Fruit fly (Drosophila melanogaster) whole organism, embryonic: ENCODE measurements around the gene CG14840.

Experiments used
- Aef1 ChIP-seq: fragments of 200-800 bp; sonication (Bioruptor generic); IDR thresholded peaks from 3 replicates; pipeline ENCODE4 v1.3.6; 2022; ENCODE audit warnings: missing biosample characterization, missing genetic modification characterization
- Atf3 ChIP-seq: fragments of 200-800 bp; sonication (Bioruptor generic); optimal IDR thresholded peaks from 3 replicates; lab custom pipeline; 2016; ENCODE audit warnings: missing biosample characterization, missing genetic modification characterization
- Awh ChIP-seq: fragments of 200-800 bp; sonication (Bioruptor generic); IDR thresholded peaks from 2 replicates; pipeline ENCODE4, ENCODE4 v1.3.6; 2022; ENCODE audit warnings: missing biosample characterization, missing genetic modification characterization
- B-H2 ChIP-seq: fragments of 200-800 bp; sonication (Bioruptor generic); optimal IDR thresholded peaks from 2 replicates; lab custom pipeline; 2018; ENCODE audit warnings: missing biosample characterization, mild to moderate bottlenecking, missing genetic modification characterization
- Bdp1 ChIP-seq: fragments of 200-800 bp; sonication (Bioruptor generic); optimal IDR thresholded peaks from 3 replicates; lab custom pipeline; 2016; ENCODE audit warnings: missing biosample characterization, missing genetic modification characterization
- CG11560 ChIP-seq: fragments of 200-800 bp; sonication (Bioruptor generic); IDR thresholded peaks from 3 replicates; pipeline ENCODE4 v1.3.6; 2022; ENCODE audit warnings: missing biosample characterization, missing genetic modification characterization
- CG11695 ChIP-seq: fragments of 200-800 bp; sonication (Bioruptor generic); IDR thresholded peaks from 3 replicates; pipeline ENCODE4 v1.3.6; 2022; ENCODE audit warnings: missing biosample characterization, missing genetic modification characterization
- CG11696 ChIP-seq: fragments of 200-800 bp; sonication (Bioruptor generic); IDR thresholded peaks from 2 replicates; pipeline ENCODE4 v1.3.6; 2022; ENCODE audit warnings: missing biosample characterization, missing genetic modification characterization
- CG12071 ChIP-seq: fragments of 200-800 bp; sonication (Bioruptor generic); optimal IDR thresholded peaks from 3 replicates; lab custom pipeline; 2018; ENCODE audit warnings: missing biosample characterization, mild to moderate bottlenecking, missing genetic modification characterization
- CG12155 ChIP-seq: fragments of 200-800 bp; sonication (Bioruptor generic); optimal IDR thresholded peaks from 3 replicates; lab custom pipeline; 2016; ENCODE audit warnings: missing biosample characterization, missing genetic modification characterization
- CG12659 ChIP-seq: fragments of 200-800 bp; sonication (Bioruptor generic); optimal IDR thresholded peaks from 3 replicates; lab custom pipeline; 2017; ENCODE audit warnings: mild to moderate bottlenecking, missing biosample characterization, missing genetic modification reagents, missing genetic modification characterization
- CG13894 ChIP-seq: fragments of 200-800 bp; sonication (Bioruptor generic); optimal IDR thresholded peaks from 3 replicates; lab custom pipeline; 2018; ENCODE audit warnings: missing biosample characterization, mild to moderate bottlenecking, missing genetic modification characterization, moderate library complexity
- CG14014 ChIP-seq: fragments of 200-800 bp; sonication (Bioruptor generic); IDR thresholded peaks from 2 replicates; pipeline ENCODE4 v1.3.6; 2022; ENCODE audit warnings: missing biosample characterization, missing genetic modification characterization
- CG15479 ChIP-seq: fragments of 200-800 bp; sonication (Bioruptor generic); optimal IDR thresholded peaks from 3 replicates; lab custom pipeline; 2019; ENCODE audit warnings: missing biosample characterization, mild to moderate bottlenecking, missing genetic modification characterization, moderate library complexity
- CG1602 ChIP-seq: fragments of 200-800 bp; sonication (Bioruptor generic); optimal IDR thresholded peaks from 3 replicates; lab custom pipeline; 2016; ENCODE audit warnings: missing biosample characterization, missing genetic modification characterization
- CG18011 ChIP-seq: fragments of 200-800 bp; sonication (Bioruptor generic); optimal IDR thresholded peaks from 2 replicates; lab custom pipeline; 2017; ENCODE audit warnings: missing biosample characterization, missing genetic modification characterization, mild to moderate bottlenecking, moderate library complexity, missing genotype
- CG2889 ChIP-seq: fragments of 200-800 bp; sonication (Bioruptor generic); IDR thresholded peaks from 3 replicates; pipeline ENCODE4 v1.3.6; 2022; ENCODE audit warnings: missing biosample characterization, missing genetic modification characterization
- CG30403 ChIP-seq: fragments of 200-800 bp; sonication (Bioruptor generic); optimal IDR thresholded peaks from 3 replicates; lab custom pipeline; 2016; ENCODE audit warnings: missing biosample characterization, missing genetic modification characterization
- CG3407 ChIP-seq: fragments of 200-800 bp; sonication (Bioruptor generic); optimal IDR thresholded peaks from 2 replicates; lab custom pipeline; 2018; ENCODE audit warnings: missing biosample characterization, mild to moderate bottlenecking, missing genetic modification characterization
- CG4854 ChIP-seq: fragments of 200-800 bp; sonication (Bioruptor generic); optimal IDR thresholded peaks from 2 replicates; lab custom pipeline; 2016; ENCODE audit warnings: missing biosample characterization, missing genetic modification characterization, inconsistent platforms
- CG6175 ChIP-seq: fragments of 200-800 bp; sonication (Bioruptor generic); IDR thresholded peaks from 3 replicates; pipeline ENCODE4 v1.3.6; 2022; ENCODE audit warnings: missing biosample characterization, missing genetic modification characterization
- CG6654 ChIP-seq: fragments of 200-800 bp; sonication (Bioruptor generic); optimal IDR thresholded peaks from 2 replicates; lab custom pipeline; 2017; ENCODE audit warnings: missing biosample characterization, mild to moderate bottlenecking, missing genetic modification characterization
- CHES-1-like ChIP-seq: fragments of 200-800 bp; sonication (Bioruptor generic); optimal IDR thresholded peaks from 2 replicates; lab custom pipeline; 2016; ENCODE audit warnings: missing biosample characterization, missing genetic modification characterization
- Camta ChIP-seq: fragments of 200-800 bp; sonication (Bioruptor generic); optimal IDR thresholded peaks from 2 replicates; lab custom pipeline; 2016; ENCODE audit warnings: missing biosample characterization, missing genetic modification characterization
- CoRest ChIP-seq: fragments of 200-800 bp; sonication (Bioruptor generic); optimal IDR thresholded peaks from 3 replicates; lab custom pipeline; 2018; ENCODE audit warnings: missing biosample characterization, mild to moderate bottlenecking, missing genetic modification characterization, moderate library complexity
- Doc2 ChIP-seq: fragments of 200-800 bp; sonication (Bioruptor generic); IDR thresholded peaks from 2 replicates; pipeline ENCODE4 v1.3.6; 2022; ENCODE audit warnings: missing biosample characterization, missing genetic modification characterization
- ERR ChIP-seq: fragments of 200-800 bp; sonication (Bioruptor generic); optimal IDR thresholded peaks from 2 replicates; lab custom pipeline; 2016; ENCODE audit warnings: missing biosample characterization, missing genetic modification characterization
- Fer3 ChIP-seq: fragments of 200-800 bp; sonication (Bioruptor generic); optimal IDR thresholded peaks from 2 replicates; lab custom pipeline; 2018; ENCODE audit warnings: missing biosample characterization, mild to moderate bottlenecking, missing genetic modification characterization, moderate library complexity
- Rfx ChIP-seq: fragments of 200-800 bp; sonication (Bioruptor generic); IDR thresholded peaks from 2 replicates; pipeline ENCODE4 v1.3.6; 2022; ENCODE audit warnings: missing biosample characterization, missing genetic modification characterization
- Sox100B ChIP-seq: fragments of 200-800 bp; sonication (Bioruptor generic); optimal IDR thresholded peaks from 3 replicates; lab custom pipeline; 2018; ENCODE audit warnings: missing biosample characterization, mild to moderate bottlenecking, missing genetic modification characterization
- Sox102F ChIP-seq: fragments of 200-800 bp; sonication (Bioruptor generic); optimal IDR thresholded peaks from 2 replicates; lab custom pipeline; 2018; ENCODE audit warnings: missing biosample characterization, mild to moderate bottlenecking, missing genetic modification characterization, moderate library complexity
- Spps ChIP-seq: fragments of 200-800 bp; sonication (Bioruptor generic); optimal IDR thresholded peaks from 2 replicates; lab custom pipeline; 2018; ENCODE audit warnings: missing biosample characterization, mild to moderate bottlenecking, missing genetic modification characterization
- Vsx1 ChIP-seq: fragments of 200-800 bp; sonication (Bioruptor generic); optimal IDR thresholded peaks from 2 replicates; lab custom pipeline; 2017; ENCODE audit warnings: missing biosample characterization, mild to moderate bottlenecking, missing genetic modification characterization, missing genetic modification reagents
- ab ChIP-seq: fragments of 200-800 bp; sonication (Bioruptor generic); optimal IDR thresholded peaks from 2 replicates; lab custom pipeline; 2016; ENCODE audit warnings: missing biosample characterization, missing genetic modification characterization
- aop ChIP-seq: fragments of 200-800 bp; sonication (Bioruptor generic); IDR thresholded peaks from 2 replicates; pipeline ENCODE4 v1.3.6; 2022; ENCODE audit warnings: missing biosample characterization, missing genetic modification characterization
- ara ChIP-seq: fragments of 200-800 bp; sonication (Bioruptor generic); IDR thresholded peaks from 2 replicates; pipeline ENCODE4 v1.3.6; 2022; ENCODE audit warnings: missing biosample characterization, missing genetic modification characterization
- chif ChIP-seq, 2 experiments: fragments of 200-800 bp; sonication (Bioruptor generic); optimal IDR thresholded peaks; 3 replicates each; lab custom pipeline; 2016; ENCODE audit warnings: missing biosample characterization in 2 of 2, missing genetic modification characterization in 2 of 2
- chm ChIP-seq: fragments of 200-800 bp; sonication (Bioruptor generic); IDR thresholded peaks from 2 replicates; pipeline ENCODE4 v1.3.6; 2022; ENCODE audit warnings: missing biosample characterization, missing genetic modification characterization
- dmrt11E ChIP-seq: fragments of 200-800 bp; sonication (Bioruptor generic); optimal IDR thresholded peaks from 3 replicates; lab custom pipeline; 2018; ENCODE audit warnings: missing biosample characterization, mild to moderate bottlenecking, missing genetic modification characterization, moderate library complexity
- fd102C ChIP-seq: fragments of 200-800 bp; sonication (Bioruptor generic); optimal IDR thresholded peaks from 2 replicates; lab custom pipeline; 2018; ENCODE audit warnings: missing biosample characterization, mild to moderate bottlenecking, missing genetic modification characterization, moderate library complexity
- inv ChIP-seq: fragments of 200-800 bp; sonication (Bioruptor generic); IDR thresholded peaks from 2 replicates; pipeline ENCODE4 v1.3.6; 2022; ENCODE audit warnings: missing biosample characterization, missing genetic modification characterization; ENCODE audit not compliant: partially characterized antibody
- mld ChIP-seq: fragments of 200-800 bp; sonication (Bioruptor generic); IDR thresholded peaks from 3 replicates; pipeline ENCODE4 v1.3.6; 2022; ENCODE audit warnings: missing biosample characterization, missing genetic modification characterization; ENCODE audit not compliant: partially characterized antibody
- pan ChIP-seq, 4 experiments: fragments of >200 bp in 3 of 4; fragments of 200-800 bp in 1 of 4; sonication (Bioruptor generic) in 1 of 4; optimal IDR thresholded peaks in 3 of 4; IDR thresholded peaks in 1 of 4; 2 replicates each; pipeline versions ENCODE4 v1.3.6 to Lab custom; 2017 to 2022; ENCODE audit warnings: missing biosample characterization in 2 of 4, missing genetic modification characterization in 2 of 4, mixed read lengths in 1 of 4
- sim ChIP-seq: fragments of 200-800 bp; sonication (Bioruptor generic); IDR thresholded peaks from 2 replicates; pipeline ENCODE4 v1.3.6; 2022; ENCODE audit warnings: missing biosample characterization, missing genetic modification characterization
- sna ChIP-seq: fragments of 200-800 bp; sonication (Bioruptor generic); IDR thresholded peaks from 2 replicates; pipeline ENCODE4 v1.3.6; 2022; ENCODE audit warnings: missing biosample characterization, missing genetic modification characterization; ENCODE audit not compliant: partially characterized antibody
- sob ChIP-seq: fragments of 200-800 bp; sonication (Bioruptor generic); IDR thresholded peaks from 2 replicates; pipeline ENCODE4 v1.3.6; 2022; ENCODE audit warnings: missing biosample characterization, missing genetic modification characterization
- sug ChIP-seq: fragments of 200-800 bp; optimal IDR thresholded peaks from 2 replicates; lab custom pipeline; 2019; ENCODE audit warnings: missing biosample characterization, mild to moderate bottlenecking, missing genetic modification characterization, moderate library complexity
- tio ChIP-seq: fragments of 200-800 bp; sonication (Bioruptor generic); optimal IDR thresholded peaks from 2 replicates; lab custom pipeline; 2017; ENCODE audit warnings: missing biosample characterization, missing genetic modification characterization, inconsistent platforms
- z ChIP-seq: fragments of 200-800 bp; sonication (Bioruptor generic); IDR thresholded peaks from 3 replicates; pipeline ENCODE4 v1.3.6; 2022; ENCODE audit warnings: missing biosample characterization, missing genetic modification characterization

Gene CG14840

dm6 chr3R:14278523-14279303, 17.7 kb upstream of the CG14840 start (continued):
- TF ChIP-seq CG13894 (tag; lab: Kevin White, UChicago) (no peak), sim (GFP tag; lab: Robert Waterston, UW) (no peak; the same call in 1 of the 2 replicates), ara (no peak), Awh (GFP tag; lab: Robert Waterston, UW) (no peak), Aef1 (GFP tag; lab: Robert Waterston, UW) (no peak), CHES-1-like (GFP tag; lab: Kevin White, UChicago) (no peak), CG2889 (GFP tag; lab: Robert Waterston, UW) (no peak), CG30403 (GFP tag; lab: Kevin White, UChicago) (no peak), dmrt11E (tag; lab: Kevin White, UChicago) (peak; percentile 12), CG11695 (GFP tag; lab: Robert Waterston, UW) (0 out of 3 replicates have a peak, but pooled peaks have one; percentile 10), CG14014 (peak; percentile 38; the same call in 1 of the 2 replicates), aop (GFP tag; lab: Robert Waterston, UW) (no peak), chif (GFP tag; optimal IDR thresholded peaks at IDR 0.05; lab: Kevin White, UChicago) (no peak), sna (GFP tag; lab: Robert Waterston, UW) (no peak), chm (0 out of 2 replicates have a peak, but pooled peaks have one; percentile 41), CG6654 (GFP tag; lab: Kevin White, UChicago) (no peak), sug (tag; lab: Kevin White, UChicago) (no peak), Sox100B (no peak), CG12659 (GFP tag; lab: Kevin White, UChicago) (no peak), CG3407 (no peak), CG12071 (GFP tag; lab: Kevin White, UChicago) (no peak), CG1602 (GFP tag; lab: Kevin White, UChicago) (no peak), Camta (GFP tag; lab: Kevin White, UChicago) (no peak), CG6175 (GFP tag; lab: Robert Waterston, UW) (no peak), mld (GFP tag; lab: Robert Waterston, UW) (no peak), CG12155 (GFP tag; lab: Kevin White, UChicago) (no peak), CG15479 (GFP tag; lab: Kevin White, UChicago) (peak; percentile 23), CG11696 (no peak), z (GFP tag; lab: Robert Waterston, UW) (peak; percentile 79; the same call in 2 of the 3 replicates), Fer3 (tag; lab: Kevin White, UChicago) (no peak), Rfx (GFP tag; lab: Robert Waterston, UW) (peak; percentile 38), pan (optimal IDR thresholded peaks at IDR 0.05; lab: Kevin White, UChicago) (no peak), pan (GFP tag; optimal IDR thresholded peaks at IDR 0.05 in 1 of 2, IDR thresholded peaks at IDR 0.05 in 1 of 2) (peak in 1 of 2 experiments; percentile 17), B-H2 (GFP tag; lab: Kevin White, UChicago) (no peak), tio (GFP tag; lab: Kevin White, UChicago) (no peak), ERR (GFP tag; lab: Kevin White, UChicago) (no peak), Bdp1 (GFP tag; lab: Kevin White, UChicago) (no peak), inv (GFP tag; lab: Robert Waterston, UW) (no peak), Atf3 (no peak), Spps (no peak), CG11560 (tag; lab: Robert Waterston, UW) (no peak), Vsx1 (GFP tag; lab: Kevin White, UChicago) (no peak), ab (GFP tag; lab: Kevin White, UChicago) (no peak), Sox102F (GFP tag; lab: Kevin White, UChicago) (peak; percentile 3), Doc2 (GFP tag; lab: Robert Waterston, UW) (no peak), CG18011 (GFP tag; lab: Kevin White, UChicago) (no peak), CoRest (tag; lab: Kevin White, UChicago) (no peak), fd102C (GFP tag; lab: Kevin White, UChicago) (no peak), sob (0 out of 2 replicates have a peak, but pooled peaks have one; percentile 43), CG4854 (GFP tag; lab: Kevin White, UChicago) (no peak)
